Worm (Caenorhabditis elegans) whole organism, L1 larva: ENCODE results near the gene M04D8.4.

Source experiments
- C04F5.9 ChIP-seq: sonication (generic microtip); optimal IDR thresholded peaks from 2 replicates; lab custom pipeline; 2016; ENCODE audit warnings: missing genetic modification characterization, missing compliant biosample characterization
- C16A3.4 ChIP-seq: fragments of 150-350 bp; optimal IDR thresholded peaks from 2 replicates; lab custom pipeline; 2014; ENCODE audit warnings: missing biosample characterization, missing genetic modification characterization
- C34B4.2 ChIP-seq: sonication (generic microtip); optimal IDR thresholded peaks from 2 replicates; lab custom pipeline; 2017; ENCODE audit warnings: mild to moderate bottlenecking, missing genetic modification characterization, missing compliant biosample characterization
- aly-2 ChIP-seq: fragments of 150-350 bp; optimal IDR thresholded peaks from 2 replicates; lab custom pipeline; 2014; ENCODE audit warnings: missing biosample characterization, missing genetic modification characterization
- ama-1 ChIP-seq: fragments of 150-350 bp; optimal IDR thresholded peaks from 2 replicates; lab custom pipeline; 2014
- ceh-8 ChIP-seq: fragments of 200-800 bp; sonication (Bioruptor generic); optimal IDR thresholded peaks from 2 replicates; lab custom pipeline; 2018; ENCODE audit warnings: mild to moderate bottlenecking, missing genetic modification characterization, moderate library complexity, missing compliant biosample characterization
- ceh-82 ChIP-seq, 3 experiments: fragments of 150-350 bp in 1 of 3; sonication (generic microtip) in 2 of 3; optimal IDR thresholded peaks; 2 replicates each; lab custom pipeline; 2014 to 2017; ENCODE audit warnings: missing biosample characterization in 3 of 3, missing genetic modification characterization in 3 of 3
- ceh-88 ChIP-seq: fragments of 200-800 bp; sonication (Bioruptor generic); IDR thresholded peaks from 2 replicates; pipeline ENCODE4 v1.3.6; 2022; ENCODE audit warnings: missing genetic modification characterization, missing compliant biosample characterization
- ceh-90 ChIP-seq: sonication (generic microtip); optimal IDR thresholded peaks from 2 replicates; lab custom pipeline; 2016; ENCODE audit warnings: missing genetic modification characterization, missing compliant biosample characterization
- ces-1 ChIP-seq: fragments of 150-350 bp; optimal IDR thresholded peaks from 2 replicates; lab custom pipeline; 2014; ENCODE audit warnings: missing biosample characterization, missing genetic modification reagents, missing genetic modification characterization
- dpl-1 ChIP-seq, 3 experiments: fragments of 150-350 bp in 2 of 3; sonication (generic microtip) in 1 of 3; optimal IDR thresholded peaks; 2 replicates each; lab custom pipeline; 2014 to 2017; ENCODE audit warnings: missing biosample characterization in 3 of 3, missing genetic modification characterization in 3 of 3, missing genetic modification reagents in 3 of 3
- efl-1 ChIP-seq, 4 experiments: fragments of 150-350 bp; optimal IDR thresholded peaks in 3 of 4; peaks in 1 of 4; 1 replicate in 1 of 4; 2 replicates in 3 of 4; lab custom pipeline; 2014; ENCODE audit warnings: missing biosample characterization in 2 of 4, missing genetic modification characterization in 2 of 4, missing genetic modification reagents in 2 of 4
- egl-13 ChIP-seq: sonication (generic microtip); optimal IDR thresholded peaks from 2 replicates; lab custom pipeline; 2016; ENCODE audit warnings: missing genotype, missing genetic modification reagents, missing genetic modification characterization, missing compliant biosample characterization
- ets-5 ChIP-seq: fragments of 200-800 bp; sonication (Bioruptor generic); IDR thresholded peaks from 2 replicates; pipeline ENCODE4 v1.3.6; 2022; ENCODE audit warnings: missing genetic modification characterization, missing compliant biosample characterization
- fkh-10 ChIP-seq: sonication (generic microtip); optimal IDR thresholded peaks from 2 replicates; lab custom pipeline; 2017; ENCODE audit warnings: missing biosample characterization, missing genetic modification reagents, missing genetic modification characterization
- fkh-4 ChIP-seq: sonication (generic microtip); optimal IDR thresholded peaks from 2 replicates; lab custom pipeline; 2016; ENCODE audit warnings: missing compliant biosample characterization, missing genetic modification characterization, borderline replicate concordance
- grh-1 ChIP-seq: fragments of 200-800 bp; sonication (Bioruptor generic); IDR thresholded peaks from 2 replicates; pipeline ENCODE4 v1.3.6; 2022; ENCODE audit warnings: missing genetic modification reagents, missing genetic modification characterization, missing compliant biosample characterization
- isw-1 ChIP-seq: fragments of 200-800 bp; sonication (Bioruptor generic); IDR thresholded peaks from 2 replicates; pipeline ENCODE4 v1.3.6; 2022; ENCODE audit warnings: missing genetic modification characterization, missing compliant biosample characterization
- lin-14 ChIP-seq: fragments of 200-800 bp; sonication (Bioruptor generic); optimal IDR thresholded peaks from 2 replicates; lab custom pipeline; 2018; ENCODE audit warnings: mild to moderate bottlenecking, missing genetic modification characterization, moderate library complexity, missing compliant biosample characterization
- lin-39 ChIP-seq: fragments of 150-350 bp; optimal IDR thresholded peaks from 2 replicates; lab custom pipeline; 2014; ENCODE audit warnings: missing biosample characterization, missing genetic modification reagents, missing genetic modification characterization
- lsy-2 ChIP-seq, 2 experiments: fragments of 150-350 bp; optimal IDR thresholded peaks; 2 replicates each; lab custom pipeline; 2014; ENCODE audit warnings: missing biosample characterization in 2 of 2, missing genetic modification characterization in 2 of 2
- mdl-1 ChIP-seq, 2 experiments: fragments of 150-350 bp; optimal IDR thresholded peaks; 2 replicates each; lab custom pipeline; 2014 to 2017; ENCODE audit warnings: missing biosample characterization in 2 of 2, missing genetic modification characterization in 2 of 2, inconsistent platforms in 1 of 2
- mef-2 ChIP-seq: fragments of 150-350 bp; optimal IDR thresholded peaks from 2 replicates; lab custom pipeline; 2014; ENCODE audit warnings: missing biosample characterization, missing genetic modification characterization
- nhr-12 ChIP-seq: sonication (generic microtip); optimal IDR thresholded peaks from 2 replicates; lab custom pipeline; 2017; ENCODE audit warnings: missing biosample characterization, missing genetic modification characterization
- nhr-20 ChIP-seq: sonication (generic microtip); optimal IDR thresholded peaks from 2 replicates; lab custom pipeline; 2016; ENCODE audit warnings: mild to moderate bottlenecking, missing genetic modification characterization, missing compliant biosample characterization
- nhr-237 ChIP-seq: fragments of 150-350 bp; optimal IDR thresholded peaks from 2 replicates; lab custom pipeline; 2014; ENCODE audit warnings: missing biosample characterization, missing genetic modification characterization
- nhr-28 ChIP-seq: fragments of 150-350 bp; optimal IDR thresholded peaks from 2 replicates; lab custom pipeline; 2014; ENCODE audit warnings: missing biosample characterization, missing genetic modification characterization
- nhr-47 ChIP-seq: sonication (generic microtip); optimal IDR thresholded peaks from 2 replicates; lab custom pipeline; 2016; ENCODE audit warnings: mild to moderate bottlenecking, missing genetic modification characterization, moderate library complexity, missing compliant biosample characterization
- nhr-71 ChIP-seq: sonication (generic microtip); optimal IDR thresholded peaks from 2 replicates; lab custom pipeline; 2016; ENCODE audit warnings: mild to moderate bottlenecking, missing genetic modification characterization, moderate library complexity, missing compliant biosample characterization
- nhr-85 ChIP-seq: sonication (generic microtip); peaks from one replicate; lab custom pipeline; 2016; ENCODE audit warnings: missing genetic modification characterization, inconsistent platforms, missing compliant biosample characterization
- pax-3 ChIP-seq: fragments of 200-800 bp; sonication (Bioruptor generic); optimal IDR thresholded peaks from 2 replicates; lab custom pipeline; 2018; ENCODE audit warnings: mild to moderate bottlenecking, missing genetic modification characterization, moderate library complexity, missing compliant biosample characterization
- rnt-1 ChIP-seq: sonication (generic microtip); optimal IDR thresholded peaks from 2 replicates; lab custom pipeline; 2016; ENCODE audit warnings: mild to moderate bottlenecking, missing genetic modification characterization, moderate library complexity, missing compliant biosample characterization
- skn-1 ChIP-seq: fragments of 150-350 bp; optimal IDR thresholded peaks from 2 replicates; lab custom pipeline; 2014; ENCODE audit warnings: missing biosample characterization, missing genetic modification characterization
- sptf-1 ChIP-seq: fragments of 150-350 bp; optimal IDR thresholded peaks from 2 replicates; lab custom pipeline; 2014; ENCODE audit warnings: missing biosample characterization, missing genetic modification characterization
- swsn-7 ChIP-seq: sonication (generic microtip); optimal IDR thresholded peaks from 2 replicates; lab custom pipeline; 2016; ENCODE audit warnings: missing genetic modification characterization, missing compliant biosample characterization
- tbx-2 ChIP-seq: sonication (generic microtip); optimal IDR thresholded peaks from 2 replicates; lab custom pipeline; 2016; ENCODE audit warnings: missing genetic modification characterization, missing compliant biosample characterization
- tlp-1 ChIP-seq: fragments of 150-350 bp; optimal IDR thresholded peaks from 2 replicates; lab custom pipeline; 2014; ENCODE audit warnings: missing biosample characterization, missing genetic modification characterization
- unc-62 ChIP-seq: fragments of 150-350 bp; optimal IDR thresholded peaks from 2 replicates; lab custom pipeline; 2014; ENCODE audit warnings: missing biosample characterization, missing genetic modification reagents, missing genetic modification characterization
- unc-86 ChIP-seq: sonication (generic microtip); optimal IDR thresholded peaks from 2 replicates; lab custom pipeline; 2016; ENCODE audit warnings: missing genetic modification characterization, missing compliant biosample characterization
- unc-98 ChIP-seq: fragments of 200-800 bp; sonication (Bioruptor generic); IDR thresholded peaks from 2 replicates; pipeline ENCODE4 v1.3.6; 2022; ENCODE audit warnings: missing genetic modification characterization, missing compliant biosample characterization
- vab-15 ChIP-seq: sonication (generic microtip); optimal IDR thresholded peaks from 2 replicates; lab custom pipeline; 2017; ENCODE audit warnings: missing genotype, mild to moderate bottlenecking, missing genetic modification characterization, missing compliant biosample characterization
- zip-4 ChIP-seq: fragments of 200-800 bp; sonication (Bioruptor generic); optimal IDR thresholded peaks from 2 replicates; lab custom pipeline; 2018; ENCODE audit warnings: mild to moderate bottlenecking, missing genetic modification characterization, moderate library complexity, missing compliant biosample characterization

M04D8.4 gene

DNA sequence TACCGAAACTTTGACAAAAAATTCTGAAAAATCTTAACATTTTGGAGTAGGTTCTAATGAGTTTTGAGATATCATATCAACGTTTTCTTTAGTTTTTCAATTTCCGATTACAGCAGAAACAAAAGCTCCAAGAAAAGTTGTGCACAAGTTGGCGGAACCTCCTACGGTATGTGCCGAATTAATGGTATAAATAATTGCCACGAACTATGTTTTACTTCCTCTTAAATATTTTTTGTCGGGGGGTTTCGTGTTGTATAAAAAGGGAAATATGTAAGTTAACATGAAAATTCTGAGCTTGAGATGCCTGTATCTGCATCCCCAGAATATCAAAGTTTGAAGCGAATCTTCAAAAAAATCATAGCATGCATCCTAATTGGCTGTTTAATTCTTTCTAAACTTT lies 3.4 kb upstream of the M04D8.4 start, which contains the start of gene M04D8.8:
TSS of gene M04D8.8 (plus strand) at position 301 of the 400 bp plus-strand sequence.
- TF ChIP-seq fkh-4 (no peak), nhr-28 (tag; lab: Kevin White, UChicago) (no peak), nhr-237 (tag; lab: Kevin White, UChicago) (no peak), mdl-1 (tag; optimal IDR thresholded peaks at IDR 0.05; lab: Kevin White, UChicago) (no peak), nhr-71 (tag; lab: Kevin White, UChicago) (no peak)

DNA sequence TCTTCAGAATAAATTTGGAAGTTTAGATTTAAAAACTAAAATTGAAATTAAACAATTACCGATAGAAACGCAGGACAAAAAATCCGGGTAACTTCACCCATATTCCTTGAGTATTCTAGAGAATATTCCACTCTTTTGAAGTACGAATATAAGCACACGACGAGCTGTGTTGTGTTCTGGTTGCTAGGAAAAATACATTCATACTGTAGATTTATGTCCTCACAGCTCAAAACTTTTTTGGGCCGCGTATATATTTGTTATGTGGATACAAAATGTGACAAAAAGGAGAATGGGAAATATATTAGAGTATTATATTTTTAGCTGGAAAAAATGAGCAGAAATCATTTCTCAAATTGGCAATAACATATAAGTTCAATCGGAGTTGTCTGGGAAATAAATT lies 2.8 kb upstream of the M04D8.4 start, which contains the start of gene M04D8.5:
TSS of gene M04D8.5 (minus strand) at position 101 of the 400 bp plus-strand sequence.
- no peak for TF ChIP-seq tlp-1 (tag; lab: Kevin White, UChicago)
- no peak for TF ChIP-seq isw-1 (GFP tag; lab: Robert Waterston, UW)
- TF ChIP-seq rnt-1 (tag; lab: Kevin White, UChicago), result no peak
- no peak for TF ChIP-seq fkh-10 (GFP tag; lab: Kevin White, UChicago)
- TF ChIP-seq ama-1 (lab: Kevin White, UChicago), result no peak
- TF ChIP-seq nhr-85 (tag; lab: Kevin White, UChicago), result no peak
- no peak for TF ChIP-seq nhr-237 (tag; lab: Kevin White, UChicago)
- TF ChIP-seq ceh-82 (tag; optimal IDR thresholded peaks at IDR 0.05; lab: Kevin White, UChicago), result no peak
- no peak for TF ChIP-seq sptf-1 (tag; lab: Kevin White, UChicago)
- no peak for TF ChIP-seq nhr-47 (tag; lab: Kevin White, UChicago)
- TF ChIP-seq unc-62, result no peak
- no peak for TF ChIP-seq pax-3 (tag; lab: Kevin White, UChicago)
- no peak for TF ChIP-seq C04F5.9
- TF ChIP-seq unc-98 (GFP tag; lab: Robert Waterston, UW), result no peak
- no peak for TF ChIP-seq skn-1 (tag; lab: Kevin White, UChicago)

DNA sequence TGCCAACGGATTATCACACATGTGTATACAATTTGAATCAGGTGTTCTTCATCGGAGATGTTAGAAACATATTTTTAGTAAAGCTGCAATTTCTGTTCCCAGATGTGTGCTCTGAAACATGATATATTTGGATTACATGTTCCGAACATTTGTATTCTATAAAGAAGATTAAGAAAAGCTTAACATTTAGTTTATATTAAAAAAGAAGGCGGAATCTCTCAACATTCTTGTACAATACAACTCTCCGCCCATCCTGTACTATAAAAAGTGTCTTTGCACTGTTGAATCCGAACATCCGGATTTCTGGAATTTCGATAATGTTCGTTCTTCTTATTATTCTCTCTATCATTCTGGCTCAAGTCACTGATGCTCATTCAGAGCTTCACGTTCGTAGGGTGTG lies 2.5 kb downstream of the M04D8.4 start, which contains the start of gene ins-23:
TSS of gene ins-23 (plus strand) at position 301 of the 400 bp plus-strand sequence.
- TF ChIP-seq vab-15 (tag; lab: Kevin White, UChicago), result no peak
- TF ChIP-seq lin-14 (GFP tag; lab: Kevin White, UChicago), result no peak
- TF ChIP-seq ceh-88, result no peak
- no peak for TF ChIP-seq nhr-20 (tag; lab: Kevin White, UChicago)
- TF ChIP-seq dpl-1 (GFP tag; optimal IDR thresholded peaks at IDR 0.05; lab: Kevin White, UChicago), result no peak
- TF ChIP-seq C16A3.4 (tag; lab: Kevin White, UChicago), result no peak
- TF ChIP-seq ceh-8 (GFP tag; lab: Kevin White, UChicago), result no peak
- no peak for TF ChIP-seq swsn-7
- no peak for TF ChIP-seq ceh-90 (tag; lab: Kevin White, UChicago)
- TF ChIP-seq aly-2, result no peak
- TF ChIP-seq lin-39, result no peak
- no peak for TF ChIP-seq mef-2 (tag; lab: Kevin White, UChicago)
- no peak for TF ChIP-seq nhr-71 (tag; lab: Kevin White, UChicago)
- TF ChIP-seq ets-5 (GFP tag; lab: Robert Waterston, UW), result no peak

DNA sequence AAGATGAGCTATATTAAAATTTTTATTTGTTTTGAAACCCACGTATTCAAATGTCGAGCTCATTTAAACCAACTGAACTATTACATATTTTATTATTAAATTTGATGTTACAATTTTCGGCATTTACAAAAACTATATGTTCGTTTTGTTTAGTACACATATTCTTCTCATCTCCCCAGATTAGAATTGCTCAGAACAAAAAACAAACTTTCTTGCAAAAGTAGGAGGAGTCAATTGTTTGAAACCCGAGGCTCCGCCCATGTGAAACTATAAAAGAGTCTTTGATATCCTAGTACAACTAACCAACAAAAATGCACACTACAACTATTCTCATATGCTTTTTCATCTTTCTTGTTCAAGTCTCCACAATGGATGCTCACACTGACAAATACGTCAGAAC lies 4.5 kb downstream of the M04D8.4 start, which contains the start of gene ins-22:
TSS of gene ins-22 (plus strand) at position 301 of the 400 bp plus-strand sequence.
- no peak for TF ChIP-seq skn-1 (tag; lab: Kevin White, UChicago)
- TF ChIP-seq unc-86 (tag; lab: Kevin White, UChicago), result no peak
- TF ChIP-seq tbx-2 (tag; lab: Kevin White, UChicago), result no peak
- no peak for TF ChIP-seq zip-4 (GFP tag; lab: Kevin White, UChicago)
- no peak for TF ChIP-seq grh-1 (GFP tag; lab: Robert Waterston, UW)
- no peak for TF ChIP-seq ces-1 (GFP tag; lab: Kevin White, UChicago)
- TF ChIP-seq C34B4.2 (tag; lab: Kevin White, UChicago), result no peak
- no peak for TF ChIP-seq fkh-4
- TF ChIP-seq lsy-2 (tag; optimal IDR thresholded peaks at IDR 0.05; lab: Kevin White, UChicago), result no peak
- no peak for TF ChIP-seq efl-1 (optimal IDR thresholded peaks at IDR 0.05; lab: Kevin White, UChicago)
- no peak for TF ChIP-seq efl-1 (GFP tag; optimal IDR thresholded peaks at IDR 0.05 in 1 of 2; lab: Kevin White, UChicago)
- no peak for TF ChIP-seq nhr-12 (tag; lab: Kevin White, UChicago)
- no peak for TF ChIP-seq egl-13 (tag; lab: Kevin White, UChicago)
